Worm (Caenorhabditis elegans) whole organism, young adult: ENCODE data around the gene F01G10.10.
A peak's percentile ranks its signal among the peaks of the same experiment; 100 is the strongest.

Source experiments
- C06A6.2 ChIP-seq: fragments of 200-800 bp; sonication (Bioruptor generic); conservative IDR thresholded peaks from 2 replicates; pipeline ENCODE4 v1.3.6; 2022; ENCODE audit warnings: missing genetic modification characterization, missing compliant biosample characterization
- C17E4.6 ChIP-seq: fragments of 200-800 bp; sonication (Bioruptor generic); IDR thresholded peaks from 2 replicates; pipeline ENCODE4 v1.3.6; 2022; ENCODE audit warnings: missing genetic modification reagents, missing genetic modification characterization, missing compliant biosample characterization
- F23B12.7 ChIP-seq: sonication (generic microtip); optimal IDR thresholded peaks from 2 replicates; lab custom pipeline; 2017; ENCODE audit warnings: missing genetic modification characterization, mild to moderate bottlenecking, missing compliant biosample characterization, antibody characterized with exemption, moderate library complexity; ENCODE audit not compliant: insufficient read depth
- F37B4.10 ChIP-seq: fragments of 200-800 bp; sonication (Bioruptor generic); IDR thresholded peaks from 2 replicates; pipeline ENCODE4 v1.3.6; 2022; ENCODE audit warnings: missing genetic modification characterization, missing compliant biosample characterization
- F39B2.1 ChIP-seq: fragments of 200-800 bp; sonication (Bioruptor generic); IDR thresholded peaks from 2 replicates; pipeline ENCODE4 v1.3.6; 2022; ENCODE audit warnings: missing genetic modification reagents, missing genetic modification characterization, missing compliant biosample characterization
- F52B5.7 ChIP-seq: sonication (generic microtip); optimal IDR thresholded peaks from 2 replicates; lab custom pipeline; 2016; ENCODE audit warnings: mild to moderate bottlenecking, missing genetic modification characterization, missing compliant biosample characterization
- F57A8.1 ChIP-seq: fragments of 200-800 bp; sonication (Bioruptor generic); optimal IDR thresholded peaks from 2 replicates; lab custom pipeline; 2018; ENCODE audit warnings: mild to moderate bottlenecking, missing genetic modification characterization, moderate library complexity, missing compliant biosample characterization
- K11D2.4 ChIP-seq: fragments of 200-800 bp; sonication (Bioruptor generic); IDR thresholded peaks from 2 replicates; pipeline ENCODE4 v1.3.6; 2022; ENCODE audit warnings: missing genetic modification reagents, missing genetic modification characterization, missing compliant biosample characterization
- Y95B8A.8 ChIP-seq: fragments of 200-800 bp; sonication (Bioruptor generic); IDR thresholded peaks from 2 replicates; pipeline ENCODE4 v1.3.6; 2022; ENCODE audit warnings: missing genetic modification reagents, missing genetic modification characterization, missing compliant biosample characterization
- akir-1 ChIP-seq: fragments of 200-800 bp; sonication (Bioruptor generic); optimal IDR thresholded peaks from 2 replicates; lab custom pipeline; 2018; ENCODE audit warnings: mild to moderate bottlenecking, missing genetic modification characterization, moderate library complexity, missing compliant biosample characterization
- atf-7 ChIP-seq: sonication (generic microtip); optimal IDR thresholded peaks from 2 replicates; lab custom pipeline; 2017; ENCODE audit warnings: mild to moderate bottlenecking, missing genetic modification characterization, missing compliant biosample characterization
- attf-3 ChIP-seq: fragments of 200-800 bp; sonication (Bioruptor generic); conservative IDR thresholded peaks from 2 replicates; pipeline ENCODE4 v1.3.6; 2022; ENCODE audit warnings: missing genetic modification reagents, missing genetic modification characterization, missing compliant biosample characterization
- attf-5 ChIP-seq: fragments of 200-800 bp; sonication (Bioruptor generic); optimal IDR thresholded peaks from 2 replicates; lab custom pipeline; 2018; ENCODE audit warnings: mild to moderate bottlenecking, missing genetic modification characterization, missing compliant biosample characterization
- attf-6 ChIP-seq: fragments of 200-800 bp; sonication (Bioruptor generic); IDR thresholded peaks from 2 replicates; pipeline ENCODE4 v1.3.6; 2022; ENCODE audit warnings: missing genetic modification reagents, missing genetic modification characterization, missing compliant biosample characterization
- ccch-3 ChIP-seq: fragments of 200-800 bp; sonication (Bioruptor generic); optimal IDR thresholded peaks from 2 replicates; lab custom pipeline; 2018; ENCODE audit warnings: mild to moderate bottlenecking, missing genetic modification characterization, missing compliant biosample characterization
- cebp-1 ChIP-seq, 2 experiments: fragments of 200-800 bp in 1 of 2; sonication (Bioruptor generic) in 1 of 2; sonication (generic microtip) in 1 of 2; IDR thresholded peaks in 1 of 2; optimal IDR thresholded peaks in 1 of 2; 2 replicates each; pipeline versions ENCODE4 v1.3.6 to Lab custom; 2017 to 2022; ENCODE audit warnings: missing compliant biosample characterization in 2 of 2, missing genetic modification characterization in 2 of 2, mild to moderate bottlenecking in 1 of 2, missing genetic modification reagents in 1 of 2, moderate library complexity in 1 of 2
- ceh-58 ChIP-seq: fragments of 200-800 bp; sonication (Bioruptor generic); IDR thresholded peaks from 2 replicates; pipeline ENCODE4 v1.3.6; 2022; ENCODE audit warnings: missing genetic modification characterization, missing compliant biosample characterization
- dox-1 ChIP-seq: fragments of 200-800 bp; sonication (Bioruptor generic); IDR thresholded peaks from 2 replicates; pipeline ENCODE4 v1.3.6; 2022; ENCODE audit warnings: missing genetic modification reagents, missing genetic modification characterization, missing compliant biosample characterization
- dpl-1 ChIP-seq: fragments of 150-350 bp; optimal IDR thresholded peaks from 2 replicates; lab custom pipeline; 2014; ENCODE audit warnings: missing biosample characterization, missing genetic modification reagents, missing genetic modification characterization
- egl-44 ChIP-seq: fragments of 200-800 bp; sonication (Bioruptor generic); IDR thresholded peaks from 2 replicates; pipeline ENCODE4 v1.3.6; 2022; ENCODE audit warnings: missing genetic modification reagents, missing genetic modification characterization, missing compliant biosample characterization
- him-1 ChIP-seq: sonication (generic microtip); optimal IDR thresholded peaks from 2 replicates; lab custom pipeline; 2016; ENCODE audit warnings: missing genotype, missing genetic modification reagents, missing genetic modification characterization, missing compliant biosample characterization
- hlh-26 ChIP-seq: fragments of 200-800 bp; sonication (Bioruptor generic); conservative IDR thresholded peaks from 2 replicates; pipeline ENCODE4 v1.3.6; 2022; ENCODE audit warnings: missing genetic modification reagents, missing genetic modification characterization, missing compliant biosample characterization
- hmg-20 ChIP-seq: fragments of 200-800 bp; sonication (Bioruptor generic); IDR thresholded peaks from 2 replicates; pipeline ENCODE4 v1.3.6; 2022; ENCODE audit warnings: missing genetic modification reagents, missing genetic modification characterization, missing compliant biosample characterization
- let-607 ChIP-seq, 2 experiments: fragments of 200-800 bp in 1 of 2; sonication (Bioruptor generic) in 1 of 2; sonication (generic microtip) in 1 of 2; optimal IDR thresholded peaks; 2 replicates each; lab custom pipeline; 2016 to 2018; ENCODE audit warnings: mild to moderate bottlenecking in 2 of 2, missing compliant biosample characterization in 2 of 2, missing genetic modification characterization in 2 of 2, moderate library complexity in 2 of 2, missing genotype in 1 of 2
- lir-1 ChIP-seq: fragments of 200-800 bp; sonication (Bioruptor generic); conservative IDR thresholded peaks from 2 replicates; pipeline ENCODE4 v1.3.6; 2022; ENCODE audit warnings: missing genetic modification reagents, missing genetic modification characterization, missing compliant biosample characterization
- lsy-27 ChIP-seq: sonication (generic microtip); optimal IDR thresholded peaks from 2 replicates; lab custom pipeline; 2017; ENCODE audit warnings: missing genetic modification characterization, mild to moderate bottlenecking, missing compliant biosample characterization, antibody characterized with exemption, missing genotype, borderline replicate concordance; ENCODE audit not compliant: insufficient read depth
- madf-3 ChIP-seq: fragments of 200-800 bp; sonication (Bioruptor generic); IDR thresholded peaks from 2 replicates; pipeline ENCODE4 v1.3.6; 2022; ENCODE audit warnings: missing genetic modification reagents, missing genetic modification characterization, missing compliant biosample characterization
- madf-8 ChIP-seq: fragments of 200-800 bp; sonication (Bioruptor generic); conservative IDR thresholded peaks from 2 replicates; pipeline ENCODE4 v1.3.6; 2022; ENCODE audit warnings: missing genetic modification reagents, missing genetic modification characterization, missing compliant biosample characterization
- nfyb-1 ChIP-seq: fragments of 200-800 bp; sonication (Bioruptor generic); IDR thresholded peaks from 2 replicates; pipeline ENCODE4 v1.3.6; 2022; ENCODE audit warnings: missing genetic modification reagents, missing genetic modification characterization, missing compliant biosample characterization
- nhr-120 ChIP-seq: fragments of 200-800 bp; sonication (Bioruptor generic); IDR thresholded peaks from 2 replicates; pipeline ENCODE4 v1.3.6; 2022; ENCODE audit warnings: missing genetic modification characterization, missing compliant biosample characterization
- nhr-179 ChIP-seq: sonication (generic microtip); optimal IDR thresholded peaks from 2 replicates; lab custom pipeline; 2016; ENCODE audit warnings: mild to moderate bottlenecking, missing genetic modification characterization, missing compliant biosample characterization
- nhr-27 ChIP-seq: fragments of 200-800 bp; sonication (Bioruptor generic); optimal IDR thresholded peaks from 2 replicates; lab custom pipeline; 2018; ENCODE audit warnings: mild to moderate bottlenecking, missing genetic modification characterization, moderate library complexity, missing compliant biosample characterization
- nhr-80 ChIP-seq: sonication (generic microtip); optimal IDR thresholded peaks from 2 replicates; lab custom pipeline; 2016; ENCODE audit warnings: missing genetic modification characterization, missing compliant biosample characterization
- nhr-90 ChIP-seq: sonication (generic microtip); optimal IDR thresholded peaks from 2 replicates; lab custom pipeline; 2016; ENCODE audit warnings: missing genotype, mild to moderate bottlenecking, missing genetic modification characterization, missing compliant biosample characterization
- rec-8 ChIP-seq, 2 experiments: sonication (generic microtip); optimal IDR thresholded peaks; 2 replicates each; lab custom pipeline; 2016; ENCODE audit warnings: mild to moderate bottlenecking in 2 of 2, missing genetic modification characterization in 2 of 2, missing genetic modification reagents in 2 of 2, missing genotype in 2 of 2, missing biosample characterization in 1 of 2, missing compliant biosample characterization in 1 of 2, moderate library complexity in 1 of 2
- rpc-1 ChIP-seq, 2 experiments: fragments of 150-350 bp in 1 of 2; sonication (generic microtip) in 1 of 2; optimal IDR thresholded peaks; 2 replicates each; lab custom pipeline; 2014 to 2018; ENCODE audit warnings: missing biosample characterization in 1 of 2, missing genetic modification characterization in 1 of 2, missing genetic modification reagents in 1 of 2, missing genotype in 1 of 2
- sdz-38 ChIP-seq: sonication (generic microtip); optimal IDR thresholded peaks from 2 replicates; lab custom pipeline; 2016; ENCODE audit warnings: missing genotype, missing genetic modification characterization, missing compliant biosample characterization
- snpc-1.3 ChIP-seq: sonication (generic microtip); optimal IDR thresholded peaks from 2 replicates; lab custom pipeline; 2017; ENCODE audit warnings: missing genetic modification characterization, mild to moderate bottlenecking, missing compliant biosample characterization, antibody characterized with exemption, moderate library complexity, missing genotype, missing genetic modification reagents; ENCODE audit not compliant: insufficient read depth
- tbp1 ChIP-seq: fragments of 200-800 bp; sonication (Bioruptor generic); optimal IDR thresholded peaks from 2 replicates; lab custom pipeline; 2018; ENCODE audit warnings: mild to moderate bottlenecking, missing genetic modification characterization, missing compliant biosample characterization
- tbx-9 ChIP-seq: sonication (generic microtip); optimal IDR thresholded peaks from 2 replicates; lab custom pipeline; 2016; ENCODE audit warnings: borderline replicate concordance, missing genetic modification characterization, inconsistent platforms, missing compliant biosample characterization
- unc-130 ChIP-seq: sonication (generic microtip); optimal IDR thresholded peaks from 2 replicates; lab custom pipeline; 2016; ENCODE audit warnings: missing genetic modification reagents, missing genetic modification characterization, missing compliant biosample characterization
- xnd-1 ChIP-seq: sonication (generic microtip); optimal IDR thresholded peaks from 2 replicates; lab custom pipeline; 2016; ENCODE audit warnings: missing genotype, missing genetic modification reagents, missing genetic modification characterization, missing compliant biosample characterization
- ztf-18 ChIP-seq: sonication (generic microtip); optimal IDR thresholded peaks from 2 replicates; lab custom pipeline; 2016; ENCODE audit warnings: missing genotype, mild to moderate bottlenecking, missing genetic modification characterization, missing compliant biosample characterization
- ztf-22 ChIP-seq: fragments of 200-800 bp; sonication (Bioruptor generic); optimal IDR thresholded peaks from 2 replicates; lab custom pipeline; 2018; ENCODE audit warnings: mild to moderate bottlenecking, missing genetic modification characterization, moderate library complexity, missing compliant biosample characterization
- ztf-25 ChIP-seq: fragments of 200-800 bp; sonication (Bioruptor generic); IDR thresholded peaks from 2 replicates; pipeline ENCODE4 v1.3.6; 2022; ENCODE audit warnings: missing genetic modification reagents, missing genetic modification characterization, missing compliant biosample characterization
- ztf-3 ChIP-seq: fragments of 200-800 bp; sonication (Bioruptor generic); optimal IDR thresholded peaks from 2 replicates; lab custom pipeline; 2018; ENCODE audit warnings: mild to moderate bottlenecking, missing genetic modification characterization, missing compliant biosample characterization

F01G10.10 gene

ce11 chrIV:10252350-10252792 lies 6.4 kb downstream of the F01G10.10 start (continued):
- TF ChIP-seq attf-5 (GFP tag; lab: Kevin White, UChicago): peak; percentile 93
- TF ChIP-seq ztf-3 (GFP tag; lab: Kevin White, UChicago): peak; percentile 60
- TF ChIP-seq rpc-1 (optimal IDR thresholded peaks at IDR 0.05; lab: Kevin White, UChicago): no peak
- no peak for TF ChIP-seq rpc-1 (tag; optimal IDR thresholded peaks at IDR 0.05; lab: Kevin White, UChicago)
- peak; percentile 93 for TF ChIP-seq atf-7
- peak; percentile 83 for TF ChIP-seq dox-1 (GFP tag; lab: Robert Waterston, UW)
- no peak for TF ChIP-seq C17E4.6 (GFP tag; lab: Robert Waterston, UW)
- no peak for TF ChIP-seq hlh-26 (GFP tag; lab: Robert Waterston, UW)
- no peak for TF ChIP-seq Y95B8A.8 (GFP tag; lab: Robert Waterston, UW)
- 0 out of 2 replicates have a peak, but pooled peaks have one; percentile 33 for TF ChIP-seq attf-3 (GFP tag; lab: Robert Waterston, UW)
- TF ChIP-seq nhr-80 (tag; lab: Kevin White, UChicago): peak; percentile 95
- no peak for TF ChIP-seq unc-130 (GFP tag; lab: Kevin White, UChicago)
- TF ChIP-seq lsy-27 (tag; lab: Kevin White, UChicago): no peak
- TF ChIP-seq ztf-18 (tag; lab: Kevin White, UChicago): peak; percentile 21
- TF ChIP-seq xnd-1 (tag; lab: Kevin White, UChicago): no peak
- TF ChIP-seq nhr-90 (tag; lab: Kevin White, UChicago): peak; percentile 50
- peak; percentile 88 for TF ChIP-seq K11D2.4 (GFP tag; lab: Robert Waterston, UW)
- no peak for TF ChIP-seq sdz-38 (tag; lab: Kevin White, UChicago)
- no peak for TF ChIP-seq nhr-179 (tag; lab: Kevin White, UChicago)
- TF ChIP-seq let-607 (tag; optimal IDR thresholded peaks at IDR 0.05; lab: Kevin White, UChicago): peak; percentile 65 to 75
- peak; percentile 50; the same call in 1 of the 2 replicates for TF ChIP-seq cebp-1 (GFP tag; IDR thresholded peaks at IDR 0.05; lab: Robert Waterston, UW)
- peak; percentile 89 for TF ChIP-seq cebp-1 (tag; optimal IDR thresholded peaks at IDR 0.05; lab: Kevin White, UChicago)
- peak; percentile 78; the same call in 1 of the 2 replicates for TF ChIP-seq egl-44 (GFP tag; lab: Robert Waterston, UW)
- no peak for TF ChIP-seq rec-8 (tag; optimal IDR thresholded peaks at IDR 0.05; lab: Kevin White, UChicago)
- TF ChIP-seq F57A8.1 (GFP tag; lab: Kevin White, UChicago): no peak
- no peak for TF ChIP-seq F52B5.7 (tag; lab: Kevin White, UChicago)
- TF ChIP-seq C06A6.2 (GFP tag; lab: Robert Waterston, UW): peak; percentile 80
- no peak for TF ChIP-seq him-1
- peak; percentile 59; the same call in 1 of the 2 replicates for TF ChIP-seq lir-1 (GFP tag; lab: Robert Waterston, UW)
- no peak for TF ChIP-seq ztf-25
- no peak for TF ChIP-seq hmg-20 (GFP tag; lab: Robert Waterston, UW)
- TF ChIP-seq madf-8: no peak
- no peak for TF ChIP-seq dpl-1
- no peak for TF ChIP-seq snpc-1.3 (tag; lab: Kevin White, UChicago)
- TF ChIP-seq ceh-58 (GFP tag; lab: Robert Waterston, UW): no peak
- TF ChIP-seq F37B4.10: no peak
- peak; percentile 58 for TF ChIP-seq tbp1 (GFP tag; lab: Kevin White, UChicago)
- no peak for TF ChIP-seq nhr-120 (GFP tag; lab: Robert Waterston, UW)
- TF ChIP-seq nfyb-1 (GFP tag; lab: Robert Waterston, UW): peak; percentile 79
- no peak for TF ChIP-seq attf-6 (GFP tag; lab: Robert Waterston, UW)
- TF ChIP-seq tbx-9 (tag; lab: Kevin White, UChicago): no peak
- TF ChIP-seq F23B12.7 (tag; lab: Kevin White, UChicago): peak; percentile 40
- no peak for TF ChIP-seq ccch-3 (GFP tag; lab: Kevin White, UChicago)
- no peak for TF ChIP-seq F39B2.1 (GFP tag; lab: Robert Waterston, UW)
- TF ChIP-seq akir-1 (GFP tag; lab: Kevin White, UChicago): no peak
- TF ChIP-seq nhr-27 (tag; lab: Kevin White, UChicago): no peak
- TF ChIP-seq madf-3: no peak
- TF ChIP-seq ztf-22 (GFP tag; lab: Kevin White, UChicago): peak; percentile 61
